Worm (Caenorhabditis elegans): ENCODE data around the gene tsp-21.

DNA sequence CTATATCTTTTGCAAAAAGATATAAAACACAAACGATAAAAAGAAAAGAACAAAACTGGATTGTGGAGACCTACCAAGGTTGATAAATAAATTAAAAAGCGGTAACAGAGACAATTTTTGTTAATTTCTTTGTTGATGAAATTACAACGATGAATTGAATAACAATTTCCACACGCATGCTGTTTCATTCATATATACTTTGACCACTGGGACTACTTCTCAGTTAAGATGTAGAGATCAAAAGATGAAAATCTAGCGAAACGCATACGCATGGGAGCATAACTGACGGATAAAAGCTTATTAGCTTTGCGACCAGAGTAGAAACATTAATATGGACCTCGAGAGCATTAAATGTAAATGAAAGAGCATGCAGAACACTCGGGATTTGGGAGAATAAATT, 23.9 kb downstream of the tsp-21 start:
- no peak for TF ChIP-seq ama-1 (optimal IDR thresholded peaks at IDR 0.05)
- no peak for TF ChIP-seq skn-1 (tag; optimal IDR thresholded peaks at IDR 0.05)
- TF ChIP-seq zag-1 (tag; optimal IDR thresholded peaks at IDR 0.05): no peak
- TF ChIP-seq unc-39 (tag; optimal IDR thresholded peaks at IDR 0.05): no peak
- TF ChIP-seq elt-2 (tag; optimal IDR thresholded peaks at IDR 0.05): no peak
